Fruit fly (Drosophila melanogaster) whole organism, embryonic: ENCODE measurements around the gene kibra.

Experiments used
- BEAF-32 ChIP-seq: fragments of 200-800 bp; sonication (Bioruptor generic); optimal IDR thresholded peaks from 3 replicates; lab custom pipeline; 2017; ENCODE audit warnings: missing biosample characterization, missing genetic modification characterization, mild to moderate bottlenecking, moderate library complexity, missing genetic modification reagents
- Bdp1 ChIP-seq: fragments of 200-800 bp; sonication (Bioruptor generic); optimal IDR thresholded peaks from 3 replicates; lab custom pipeline; 2016; ENCODE audit warnings: missing biosample characterization, missing genetic modification characterization
- CG11085 ChIP-seq: fragments of 200-800 bp; sonication (Bioruptor generic); IDR thresholded peaks from 2 replicates; pipeline ENCODE4 v1.3.6; 2022; ENCODE audit warnings: missing biosample characterization, missing genetic modification characterization
- CG12219 ChIP-seq: fragments of 200-800 bp; sonication (Bioruptor generic); optimal IDR thresholded peaks from 3 replicates; lab custom pipeline; 2018; ENCODE audit warnings: missing biosample characterization, mild to moderate bottlenecking, missing genetic modification characterization
- CG12769 ChIP-seq: fragments of 200-800 bp; sonication (Bioruptor generic); optimal IDR thresholded peaks from 2 replicates; lab custom pipeline; 2019; ENCODE audit warnings: missing biosample characterization, mild to moderate bottlenecking, missing genetic modification characterization, moderate library complexity
- CG12942 ChIP-seq: fragments of 200-800 bp; sonication (Bioruptor generic); optimal IDR thresholded peaks from 3 replicates; lab custom pipeline; 2016; ENCODE audit warnings: missing biosample characterization, missing genetic modification characterization
- CG14441 ChIP-seq: fragments of 200-800 bp; sonication (Bioruptor generic); IDR thresholded peaks from 2 replicates; pipeline ENCODE4 v1.3.6; 2022; ENCODE audit warnings: missing biosample characterization, missing genetic modification characterization
- CG1603 ChIP-seq: fragments of 200-800 bp; sonication (Bioruptor generic); optimal IDR thresholded peaks from 2 replicates; lab custom pipeline; 2019; ENCODE audit warnings: missing biosample characterization, mild to moderate bottlenecking, missing genetic modification characterization, moderate library complexity
- CG1647 ChIP-seq: fragments of 200-800 bp; sonication (Bioruptor generic); optimal IDR thresholded peaks from 3 replicates; lab custom pipeline; 2016; ENCODE audit warnings: missing biosample characterization, missing genetic modification characterization
- CG16863 ChIP-seq: fragments of 200-800 bp; sonication (Bioruptor generic); optimal IDR thresholded peaks from 3 replicates; lab custom pipeline; 2016; ENCODE audit warnings: missing biosample characterization, missing genetic modification characterization
- CG2129 ChIP-seq: fragments of 200-800 bp; sonication (Bioruptor generic); IDR thresholded peaks from 2 replicates; pipeline ENCODE4 v1.3.6; 2022; ENCODE audit warnings: missing biosample characterization, missing genetic modification characterization; ENCODE audit not compliant: partially characterized antibody
- CG2678 ChIP-seq: fragments of 200-800 bp; sonication (Bioruptor generic); optimal IDR thresholded peaks from 3 replicates; lab custom pipeline; 2019; ENCODE audit warnings: missing biosample characterization, mild to moderate bottlenecking, missing genetic modification characterization, moderate library complexity
- CG33557 ChIP-seq: fragments of 200-800 bp; sonication (Bioruptor generic); optimal IDR thresholded peaks from 2 replicates; lab custom pipeline; 2019; ENCODE audit warnings: missing biosample characterization, mild to moderate bottlenecking, missing genetic modification characterization, moderate library complexity
- CG5953 ChIP-seq: fragments of 200-800 bp; sonication (Bioruptor generic); IDR thresholded peaks from 2 replicates; pipeline ENCODE4 v1.3.6; 2022; ENCODE audit warnings: missing biosample characterization, missing genetic modification characterization
- CG6254 ChIP-seq: fragments of 200-800 bp; sonication (Bioruptor generic); optimal IDR thresholded peaks from 3 replicates; lab custom pipeline; 2017; ENCODE audit warnings: mild to moderate bottlenecking, missing biosample characterization, missing genetic modification reagents, missing genetic modification characterization
- CG6689 ChIP-seq: fragments of 200-800 bp; sonication (Bioruptor generic); IDR thresholded peaks from 2 replicates; pipeline ENCODE4 v1.3.6; 2022; ENCODE audit warnings: missing biosample characterization, missing genetic modification characterization
- CG7556 ChIP-seq: fragments of 200-800 bp; sonication (Bioruptor generic); optimal IDR thresholded peaks from 2 replicates; lab custom pipeline; 2017; ENCODE audit warnings: missing biosample characterization, mild to moderate bottlenecking, missing genetic modification characterization
- CG7963 ChIP-seq: fragments of 200-800 bp; sonication (Bioruptor generic); IDR thresholded peaks from 3 replicates; pipeline ENCODE4 v1.3.6; 2022; ENCODE audit warnings: missing biosample characterization, missing genetic modification characterization; ENCODE audit not compliant: partially characterized antibody
- CG9876 ChIP-seq: fragments of 200-800 bp; sonication (Bioruptor generic); optimal IDR thresholded peaks from 2 replicates; lab custom pipeline; 2016; ENCODE audit warnings: missing biosample characterization, missing genetic modification characterization
- Dip2 ChIP-seq: fragments of 200-800 bp; sonication (Bioruptor generic); IDR thresholded peaks from 2 replicates; pipeline ENCODE4 v1.3.6; 2022; ENCODE audit warnings: missing biosample characterization, missing genetic modification characterization
- E2f1 ChIP-seq: fragments of 200-800 bp; sonication (Bioruptor generic); IDR thresholded peaks from 2 replicates; pipeline ENCODE4 v1.3.6; 2022; ENCODE audit warnings: missing biosample characterization, missing genetic modification characterization
- H15 ChIP-seq: fragments of 200-800 bp; sonication (Bioruptor generic); IDR thresholded peaks from 3 replicates; pipeline ENCODE4 v1.3.6; 2022; ENCODE audit warnings: missing biosample characterization, missing genetic modification characterization
- HLH54F ChIP-seq: fragments of 200-800 bp; sonication (Bioruptor generic); optimal IDR thresholded peaks from 3 replicates; lab custom pipeline; 2016; ENCODE audit warnings: missing biosample characterization, missing genetic modification characterization
- HLHmδ ChIP-seq: fragments of 200-800 bp; sonication (Bioruptor generic); optimal IDR thresholded peaks from 2 replicates; lab custom pipeline; 2018; ENCODE audit warnings: missing biosample characterization, mild to moderate bottlenecking, missing genetic modification characterization, moderate library complexity
- Hr39 ChIP-seq: fragments of >200 bp; optimal IDR thresholded peaks from 2 replicates; lab custom pipeline; 2017
- Kr ChIP-seq: fragments of 200-800 bp; sonication (Bioruptor generic); optimal IDR thresholded peaks from 2 replicates; lab custom pipeline; 2017; ENCODE audit warnings: missing biosample characterization, mild to moderate bottlenecking, missing genetic modification characterization
- NC2β ChIP-seq: fragments of 200-800 bp; sonication (Bioruptor generic); optimal IDR thresholded peaks from 2 replicates; lab custom pipeline; 2016; ENCODE audit warnings: missing biosample characterization, missing genetic modification characterization
- Nf-YB ChIP-seq: fragments of 200-800 bp; sonication (Bioruptor generic); optimal IDR thresholded peaks from 3 replicates; lab custom pipeline; 2019; ENCODE audit warnings: missing biosample characterization, mild to moderate bottlenecking, missing genetic modification characterization, moderate library complexity
- Oli ChIP-seq: fragments of 200-800 bp; sonication (Bioruptor generic); optimal IDR thresholded peaks from 2 replicates; lab custom pipeline; 2018; ENCODE audit warnings: missing biosample characterization, mild to moderate bottlenecking, missing genetic modification characterization, moderate library complexity
- Ssrp ChIP-seq: fragments of 200-800 bp; sonication (Bioruptor generic); optimal IDR thresholded peaks from 2 replicates; lab custom pipeline; 2018; ENCODE audit warnings: missing biosample characterization, mild to moderate bottlenecking, missing genetic modification characterization, moderate library complexity
- Xbp1 ChIP-seq: fragments of 200-800 bp; sonication (Bioruptor generic); optimal IDR thresholded peaks from 3 replicates; lab custom pipeline; 2016; ENCODE audit warnings: missing biosample characterization, mild to moderate bottlenecking, missing genetic modification characterization
- Xrp1 ChIP-seq: fragments of 200-800 bp; sonication (Bioruptor generic); IDR thresholded peaks from 2 replicates; pipeline ENCODE4 v1.3.6; 2022; ENCODE audit warnings: missing biosample characterization, missing genetic modification characterization
- abd-A ChIP-seq: fragments of 200-800 bp; sonication (Bioruptor generic); optimal IDR thresholded peaks from 3 replicates; lab custom pipeline; 2019; ENCODE audit warnings: missing biosample characterization, mild to moderate bottlenecking, missing genetic modification characterization, moderate library complexity
- al ChIP-seq: fragments of 200-800 bp; sonication (Bioruptor generic); IDR thresholded peaks from 2 replicates; pipeline ENCODE4 v1.3.6; 2022; ENCODE audit warnings: missing biosample characterization, missing genetic modification characterization
- ase ChIP-seq: fragments of 200-800 bp; sonication (Bioruptor generic); IDR thresholded peaks from 3 replicates; pipeline ENCODE4 v1.3.6; 2022; ENCODE audit warnings: missing biosample characterization, missing genetic modification characterization
- bcd ChIP-seq: fragments of 200-800 bp; sonication (Bioruptor generic); optimal IDR thresholded peaks from 2 replicates; lab custom pipeline; 2017; ENCODE audit warnings: missing biosample characterization, mild to moderate bottlenecking, missing genetic modification characterization
- crc ChIP-seq: fragments of 200-800 bp; sonication (Bioruptor generic); optimal IDR thresholded peaks from 2 replicates; lab custom pipeline; 2016; ENCODE audit warnings: missing biosample characterization, missing genetic modification characterization
- danr ChIP-seq: fragments of 200-800 bp; sonication (Bioruptor generic); IDR thresholded peaks from 2 replicates; pipeline ENCODE4 v1.3.6; 2022; ENCODE audit warnings: missing biosample characterization, missing genetic modification characterization
- eve ChIP-seq, 2 experiments: fragments of >200 bp; optimal IDR thresholded peaks; 2 replicates each; lab custom pipeline; 2017; ENCODE audit warnings: missing biosample characterization in 2 of 2, missing genetic modification characterization in 2 of 2
- gcm ChIP-seq: fragments of 200-800 bp; sonication (Bioruptor generic); optimal IDR thresholded peaks from 2 replicates; lab custom pipeline; 2019; ENCODE audit warnings: missing biosample characterization, mild to moderate bottlenecking, missing genetic modification characterization, moderate library complexity
- hth ChIP-seq: fragments of >200 bp; optimal IDR thresholded peaks from 2 replicates; lab custom pipeline; 2017; ENCODE audit warnings: inconsistent platforms
- maf-S ChIP-seq: fragments of 200-800 bp; sonication (Bioruptor generic); optimal IDR thresholded peaks from 2 replicates; lab custom pipeline; 2016; ENCODE audit warnings: missing biosample characterization, missing genetic modification characterization
- mam ChIP-seq: fragments of 200-800 bp; sonication (Bioruptor generic); optimal IDR thresholded peaks from 3 replicates; lab custom pipeline; 2016; ENCODE audit warnings: missing biosample characterization, missing genetic modification characterization
- nerfin-1 ChIP-seq: fragments of 200-800 bp; sonication (Bioruptor generic); optimal IDR thresholded peaks from 3 replicates; lab custom pipeline; 2019; ENCODE audit warnings: missing biosample characterization, mild to moderate bottlenecking, missing genetic modification characterization, moderate library complexity
- pzg ChIP-seq: fragments of 200-800 bp; sonication (Bioruptor generic); optimal IDR thresholded peaks from 3 replicates; lab custom pipeline; 2018; ENCODE audit warnings: missing biosample characterization, mild to moderate bottlenecking, missing genetic modification characterization, moderate library complexity
- seq ChIP-seq: fragments of 200-800 bp; sonication (Bioruptor generic); IDR thresholded peaks from 2 replicates; pipeline ENCODE4 v1.3.6; 2022; ENCODE audit warnings: missing biosample characterization, missing genetic modification characterization
- slou ChIP-seq: fragments of 200-800 bp; sonication (Bioruptor generic); optimal IDR thresholded peaks from 3 replicates; lab custom pipeline; 2016; ENCODE audit warnings: missing biosample characterization, missing genetic modification characterization
- tap ChIP-seq: fragments of 200-800 bp; optimal IDR thresholded peaks from 3 replicates; lab custom pipeline; 2019; ENCODE audit warnings: missing biosample characterization, mild to moderate bottlenecking, missing genetic modification characterization, moderate library complexity
- tna ChIP-seq: fragments of 200-800 bp; sonication (Bioruptor generic); IDR thresholded peaks from 2 replicates; pipeline ENCODE4 v1.3.6; 2022; ENCODE audit warnings: missing biosample characterization, missing genetic modification characterization; ENCODE audit not compliant: partially characterized antibody
- wdn ChIP-seq: fragments of 200-800 bp; sonication (Bioruptor generic); IDR thresholded peaks from 2 replicates; pipeline ENCODE4 v1.3.6; 2022; ENCODE audit warnings: missing biosample characterization, missing genetic modification characterization
- wek ChIP-seq: fragments of 200-800 bp; sonication (Bioruptor generic); optimal IDR thresholded peaks from 3 replicates; lab custom pipeline; 2018; ENCODE audit warnings: missing biosample characterization, mild to moderate bottlenecking, missing genetic modification characterization, moderate library complexity
- zen ChIP-seq: fragments of 200-800 bp; sonication (Bioruptor generic); optimal IDR thresholded peaks from 3 replicates; lab custom pipeline; 2018; ENCODE audit warnings: missing biosample characterization, mild to moderate bottlenecking, missing genetic modification characterization, moderate library complexity

Gene kibra

dm6 chr3R:14742928-14743327, 18.9 kb upstream of the kibra start:
- TF ChIP-seq CG9876 (GFP tag; lab: Kevin White, UChicago) (no peak), CG2129 (GFP tag; lab: Robert Waterston, UW) (no peak), nerfin-1 (tag; lab: Kevin White, UChicago) (peak; percentile 52), Dip2 (GFP tag; lab: Robert Waterston, UW) (no peak), CG12769 (tag; lab: Kevin White, UChicago) (no peak), CG1603 (tag; lab: Kevin White, UChicago) (peak; percentile 73), HLHmδ (GFP tag; lab: Kevin White, UChicago) (no peak), slou (no peak), tna (no peak), tap (tag; lab: Kevin White, UChicago) (peak; percentile 48), wdn (GFP tag; lab: Robert Waterston, UW) (no peak), crc (GFP tag; lab: Kevin White, UChicago) (no peak), bcd (GFP tag; lab: Kevin White, UChicago) (peak; percentile 9), CG12219 (GFP tag; lab: Kevin White, UChicago) (peak; percentile 34), Bdp1 (no peak), CG6254 (GFP tag; lab: Kevin White, UChicago) (no peak), maf-S (GFP tag; lab: Kevin White, UChicago) (no peak), CG1647 (GFP tag; lab: Kevin White, UChicago) (no peak), CG6689 (peak; percentile 72), CG11085 (no peak), BEAF-32 (GFP tag; lab: Kevin White, UChicago) (no peak), NC2β (no peak), pzg (no peak), seq (GFP tag; lab: Robert Waterston, UW) (0 out of 2 replicates have a peak, but pooled peaks have one; percentile 11), HLH54F (no peak), Ssrp (tag; lab: Kevin White, UChicago) (peak; percentile 44), Kr (GFP tag; lab: Kevin White, UChicago) (no peak), CG16863 (GFP tag; lab: Kevin White, UChicago) (no peak), wek (GFP tag; lab: Kevin White, UChicago) (no peak), al (GFP tag; lab: Robert Waterston, UW) (no peak), Xbp1 (GFP tag; lab: Kevin White, UChicago) (peak; percentile 58), CG7556 (GFP tag; lab: Kevin White, UChicago) (peak; percentile 12), H15 (GFP tag; lab: Robert Waterston, UW) (peak; percentile 65; the same call in 2 of the 3 replicates), Hr39 (no peak), CG33557 (GFP tag; lab: Kevin White, UChicago) (no peak), ase (GFP tag; lab: Robert Waterston, UW) (0 out of 3 replicates have a peak, but pooled peaks have one; percentile 44), Xrp1 (peak; percentile 83), eve (GFP tag; optimal IDR thresholded peaks at IDR 0.05; lab: Kevin White, UChicago) (peak in 1 of 2 experiments; percentile 87), gcm (GFP tag; lab: Kevin White, UChicago) (peak; percentile 34), E2f1 (peak; percentile 51), abd-A (no peak), Oli (tag; lab: Kevin White, UChicago) (peak; percentile 60), CG2678 (peak; percentile 63), zen (tag; lab: Kevin White, UChicago) (no peak), hth (lab: Kevin White, UChicago) (no peak), CG14441 (GFP tag; lab: Robert Waterston, UW) (peak; percentile 48; the same call in 1 of the 2 replicates), danr (GFP tag; lab: Robert Waterston, UW) (no peak), CG5953 (GFP tag; lab: Robert Waterston, UW) (no peak), CG12942 (GFP tag; lab: Kevin White, UChicago) (no peak), CG7963 (GFP tag; lab: Robert Waterston, UW) (no peak), Nf-YB (GFP tag; lab: Kevin White, UChicago) (no peak), mam (GFP tag; lab: Kevin White, UChicago) (peak; percentile 39)
